Comparison of ENCODE assay signal across 5 worm cellular contexts in genomic region chrX:7500970-7501369, ce11.
TF ChIP-seq lines count a peak whose summit lies in the region.

Gene uggt-1, minus strand, starts transcription at chrX:7500982.

TF ChIP-seq in whole organism, L1 larva, 84 proteins besides CTCF, POLR2A, EP300 and RAD21 (continues in another document):
- TF ChIP-seq efl-1 (optimal IDR thresholded peaks at IDR 0.05; lab: Kevin White, UChicago) = peak; percentile 73 to 76
- peak; percentile 65 to 95 for TF ChIP-seq efl-1 (GFP tag; optimal IDR thresholded peaks at IDR 0.05 in 1 of 2; lab: Kevin White, UChicago)
- no peak for TF ChIP-seq ceh-63 (GFP tag; optimal IDR thresholded peaks at IDR 0.05; lab: Kevin White, UChicago)
- no peak for TF ChIP-seq ceh-90 (tag; optimal IDR thresholded peaks at IDR 0.05; lab: Kevin White, UChicago)
- TF ChIP-seq jun-1 (tag; optimal IDR thresholded peaks at IDR 0.05; lab: Kevin White, UChicago) = peak; percentile 85
- TF ChIP-seq nhr-19 (GFP tag; conservative IDR thresholded peaks at IDR 0.05; lab: Robert Waterston, UW) = peak; percentile 86
- peak; percentile 96 for TF ChIP-seq nhr-71 (tag; optimal IDR thresholded peaks at IDR 0.05; lab: Kevin White, UChicago)
- peak; percentile 44 for TF ChIP-seq C04F5.9 (tag; optimal IDR thresholded peaks at IDR 0.05; lab: Kevin White, UChicago)
- peak; percentile 81 for TF ChIP-seq fos-1 (tag; optimal IDR thresholded peaks at IDR 0.05; lab: Kevin White, UChicago)
- peak; percentile 67 for TF ChIP-seq mef-2 (tag; optimal IDR thresholded peaks at IDR 0.05; lab: Kevin White, UChicago)
- TF ChIP-seq nhr-85 (tag; lab: Kevin White, UChicago) = peak; percentile 88
- peak; percentile 78 for TF ChIP-seq grh-1 (GFP tag; IDR thresholded peaks at IDR 0.05; lab: Robert Waterston, UW)
- no peak for TF ChIP-seq pag-3 (tag; optimal IDR thresholded peaks at IDR 0.05; lab: Kevin White, UChicago; ENCODE audit: borderline replicate concordance, insufficient read depth)
- no peak for TF ChIP-seq alr-1 (tag; optimal IDR thresholded peaks at IDR 0.05; lab: Kevin White, UChicago; ENCODE audit: borderline replicate concordance)
- peak; percentile 99 for TF ChIP-seq lin-14 (GFP tag; optimal IDR thresholded peaks at IDR 0.05; lab: Kevin White, UChicago)
- TF ChIP-seq nhr-77 (tag; optimal IDR thresholded peaks at IDR 0.05; lab: Kevin White, UChicago) = peak; percentile 87
- TF ChIP-seq nhr-28 (tag; optimal IDR thresholded peaks at IDR 0.05; lab: Kevin White, UChicago) = no peak
- TF ChIP-seq nhr-11 (tag; optimal IDR thresholded peaks at IDR 0.05; lab: Kevin White, UChicago) = peak; percentile 63

TF ChIP-seq in whole organism, L3 larva, 47 proteins besides CTCF, POLR2A, EP300 and RAD21 (continues in another document):
- TF ChIP-seq skn-1 (tag; optimal IDR thresholded peaks at IDR 0.05; lab: Kevin White, UChicago) = peak; percentile 72
- peak; percentile 45 for TF ChIP-seq elt-1 (tag; optimal IDR thresholded peaks at IDR 0.05; lab: Kevin White, UChicago)
- peak; percentile 40 for TF ChIP-seq egl-5 (tag; optimal IDR thresholded peaks at IDR 0.05; lab: Kevin White, UChicago)
- peak; percentile 92 for TF ChIP-seq nfya-1 (tag; optimal IDR thresholded peaks at IDR 0.05; lab: Kevin White, UChicago; ENCODE audit: insufficient read depth)
- TF ChIP-seq lsy-12 (tag; optimal IDR thresholded peaks at IDR 0.05; lab: Kevin White, UChicago) = peak; percentile 80
- TF ChIP-seq egl-27 (tag; optimal IDR thresholded peaks at IDR 0.05; lab: Kevin White, UChicago) = no peak
- peak; percentile 87 for TF ChIP-seq hmg-11 (tag; optimal IDR thresholded peaks at IDR 0.05; lab: Kevin White, UChicago)
- peak; percentile 63 for TF ChIP-seq nhr-25 (tag; optimal IDR thresholded peaks at IDR 0.05; lab: Kevin White, UChicago)
- TF ChIP-seq ZK546.5 (tag; optimal IDR thresholded peaks at IDR 0.05; lab: Kevin White, UChicago) = no peak
- TF ChIP-seq daf-12 (tag; optimal IDR thresholded peaks at IDR 0.05; lab: Kevin White, UChicago) = no peak
- TF ChIP-seq mml-1 (tag; optimal IDR thresholded peaks at IDR 0.05; lab: Kevin White, UChicago) = no peak
- peak; percentile 83 for TF ChIP-seq tbx-2 (tag; optimal IDR thresholded peaks at IDR 0.05; lab: Kevin White, UChicago)
- peak; percentile 81 for TF ChIP-seq elt-2 (tag; optimal IDR thresholded peaks at IDR 0.05; lab: Kevin White, UChicago)
- TF ChIP-seq aly-2 (tag; optimal IDR thresholded peaks at IDR 0.05; lab: Kevin White, UChicago) = no peak
- TF ChIP-seq fos-1 (tag; optimal IDR thresholded peaks at IDR 0.05; lab: Kevin White, UChicago) = peak; percentile 60
- TF ChIP-seq nhr-23 (tag; optimal IDR thresholded peaks at IDR 0.05; lab: Kevin White, UChicago) = peak; percentile 91
- TF ChIP-seq fkh-2 (tag; optimal IDR thresholded peaks at IDR 0.05; lab: Kevin White, UChicago) = no peak
- TF ChIP-seq ceh-9 (tag; optimal IDR thresholded peaks at IDR 0.05; lab: Kevin White, UChicago) = no peak
- peak; percentile 92 for TF ChIP-seq ceh-28 (tag; optimal IDR thresholded peaks at IDR 0.05; lab: Kevin White, UChicago)

TF ChIP-seq in whole organism, early embryonic, 17 proteins besides CTCF, POLR2A, EP300 and RAD21:
- TF ChIP-seq aly-1 (tag; optimal IDR thresholded peaks at IDR 0.05; lab: Kevin White, UChicago) (no peak), flt-1 (GFP tag; IDR thresholded peaks at IDR 0.05; lab: Robert Waterston, UW) (peak; percentile 26; the same call in 1 of the 2 replicates), ceh-36 (tag; optimal IDR thresholded peaks at IDR 0.05; lab: Kevin White, UChicago) (peak; percentile 64), hmg-4 (GFP tag; optimal IDR thresholded peaks at IDR 0.05; lab: Kevin White, UChicago) (peak; percentile 83), pes-1 (GFP tag; IDR thresholded peaks at IDR 0.05; lab: Robert Waterston, UW) (no peak), hmbx-1 (tag; optimal IDR thresholded peaks at IDR 0.05; lab: Kevin White, UChicago) (no peak), hnd-1 (tag; optimal IDR thresholded peaks at IDR 0.05; lab: Kevin White, UChicago) (no peak), tbx-37 (GFP tag; conservative IDR thresholded peaks at IDR 0.05; lab: Robert Waterston, UW) (no peak), tbx-11 (GFP tag; IDR thresholded peaks at IDR 0.05; lab: Robert Waterston, UW) (no peak), ets-7 (tag; optimal IDR thresholded peaks at IDR 0.05; lab: Kevin White, UChicago) (no peak), ceh-13 (GFP tag; optimal IDR thresholded peaks at IDR 0.05; lab: Kevin White, UChicago) (no peak), B0310.2 (tag; optimal IDR thresholded peaks at IDR 0.05; lab: Kevin White, UChicago) (no peak), ama-1 (optimal IDR thresholded peaks at IDR 0.05; lab: Kevin White, UChicago) (no peak), scrt-1 (GFP tag; IDR thresholded peaks at IDR 0.05; lab: Robert Waterston, UW) (no peak), tra-4 (tag; optimal IDR thresholded peaks at IDR 0.05; lab: Kevin White, UChicago) (no peak), F13C5.2 (tag; optimal IDR thresholded peaks at IDR 0.05; lab: Kevin White, UChicago) (peak; percentile 85), sea-1 (GFP tag; conservative IDR thresholded peaks at IDR 0.05; lab: Robert Waterston, UW) (peak; percentile 71)

TF ChIP-seq in whole organism, midembryonic, 9 proteins besides CTCF, POLR2A, EP300 and RAD21:
- TF ChIP-seq cog-1 (tag; optimal IDR thresholded peaks at IDR 0.05; lab: Kevin White, UChicago) = peak; percentile 78
- TF ChIP-seq tab-1 (GFP tag; IDR thresholded peaks at IDR 0.05; lab: Robert Waterston, UW) = 0 out of 2 replicates have a peak, but pooled peaks have one; percentile 46
- TF ChIP-seq T22C8.4 (GFP tag; IDR thresholded peaks at IDR 0.05; lab: Robert Waterston, UW) = no peak
- TF ChIP-seq med-1 (GFP tag; optimal IDR thresholded peaks at IDR 0.05; lab: Kevin White, UChicago; ENCODE audit: insufficient read depth) = peak; percentile 14
- TF ChIP-seq ztf-29 (GFP tag; IDR thresholded peaks at IDR 0.05; lab: Robert Waterston, UW) = no peak
- peak; percentile 57; the same call in 1 of the 2 replicates for TF ChIP-seq ztf-23 (GFP tag; IDR thresholded peaks at IDR 0.05; lab: Robert Waterston, UW)
- no peak for TF ChIP-seq klf-2 (GFP tag; conservative IDR thresholded peaks at IDR 0.05; lab: Robert Waterston, UW)
- TF ChIP-seq ref-1 (GFP tag; conservative IDR thresholded peaks at IDR 0.05; lab: Robert Waterston, UW) = no peak
- TF ChIP-seq flt-1 (GFP tag; IDR thresholded peaks at IDR 0.05; lab: Robert Waterston, UW) = peak; percentile 72

TF ChIP-seq in whole organism, young adult, 124 proteins besides CTCF, POLR2A, EP300 and RAD21 (continues in another document):
- TF ChIP-seq atf-7 (tag; optimal IDR thresholded peaks at IDR 0.05; lab: Kevin White, UChicago) (peak; percentile 88), B0261.1 (tag; optimal IDR thresholded peaks at IDR 0.05; lab: Kevin White, UChicago) (peak; percentile 7), ztf-6 (GFP tag; IDR thresholded peaks at IDR 0.05; lab: Robert Waterston, UW) (no peak), madf-10 (tag; optimal IDR thresholded peaks at IDR 0.05; lab: Kevin White, UChicago) (peak; percentile 71), K12H6.12 (tag; optimal IDR thresholded peaks at IDR 0.05; lab: Kevin White, UChicago) (peak; percentile 83), zfh-2 (GFP tag; conservative IDR thresholded peaks at IDR 0.05; lab: Robert Waterston, UW) (peak; percentile 91), ztf-22 (GFP tag; optimal IDR thresholded peaks at IDR 0.05; lab: Kevin White, UChicago) (no peak), ztf-18 (tag; optimal IDR thresholded peaks at IDR 0.05; lab: Kevin White, UChicago) (peak; percentile 96), egl-18 (GFP tag; IDR thresholded peaks at IDR 0.05; lab: Robert Waterston, UW) (0 out of 2 replicates have a peak, but pooled peaks have one; percentile 46), ZK185.1 (tag; optimal IDR thresholded peaks at IDR 0.05; lab: Kevin White, UChicago; ENCODE audit: poor library complexity, severe bottlenecking) (peak; percentile 88), sptf-2 (GFP tag; optimal IDR thresholded peaks at IDR 0.05; lab: Kevin White, UChicago) (peak; percentile 27), pha-4 (tag; optimal IDR thresholded peaks at IDR 0.05; lab: Kevin White, UChicago) (no peak), C17E4.6 (GFP tag; IDR thresholded peaks at IDR 0.05; lab: Robert Waterston, UW) (0 out of 2 replicates have a peak, but pooled peaks have one; percentile 33), Y67H2A.10 (GFP tag; conservative IDR thresholded peaks at IDR 0.05; lab: Robert Waterston, UW) (no peak), B0019.2 (GFP tag; conservative IDR thresholded peaks at IDR 0.05; lab: Robert Waterston, UW) (no peak), nfyb-1 (GFP tag; IDR thresholded peaks at IDR 0.05; lab: Robert Waterston, UW) (peak; percentile 54), die-1 (tag; optimal IDR thresholded peaks at IDR 0.05; lab: Kevin White, UChicago) (no peak), somi-1 (GFP tag; optimal IDR thresholded peaks at IDR 0.05; lab: Kevin White, UChicago) (peak; percentile 72), unc-62 (GFP tag; optimal IDR thresholded peaks at IDR 0.05; lab: Kevin White, UChicago) (peak; percentile 1), Y56A3A.18 (GFP tag; IDR thresholded peaks at IDR 0.05; lab: Robert Waterston, UW) (0 out of 2 replicates have a peak, but pooled peaks have one; percentile 69), mcd-1 (GFP tag; IDR thresholded peaks at IDR 0.05; lab: Robert Waterston, UW) (peak; percentile 75), mel-28 (tag; optimal IDR thresholded peaks at IDR 0.05; lab: Kevin White, UChicago; ENCODE audit: borderline replicate concordance) (no peak), hlh-12 (tag; optimal IDR thresholded peaks at IDR 0.05; lab: Kevin White, UChicago) (no peak), tlf-1 (GFP tag; optimal IDR thresholded peaks at IDR 0.05; lab: Kevin White, UChicago) (peak; percentile 31), rpc-1 (optimal IDR thresholded peaks at IDR 0.05; lab: Kevin White, UChicago) (no peak), rpc-1 (tag; optimal IDR thresholded peaks at IDR 0.05; lab: Kevin White, UChicago) (no peak), K11D2.4 (GFP tag; IDR thresholded peaks at IDR 0.05; lab: Robert Waterston, UW) (peak; percentile 84), lin-40 (tag; optimal IDR thresholded peaks at IDR 0.05; lab: Kevin White, UChicago) (peak; percentile 92), F37B4.10 (GFP tag; IDR thresholded peaks at IDR 0.05; lab: Robert Waterston, UW) (no peak), let-607 (tag; optimal IDR thresholded peaks at IDR 0.05; lab: Kevin White, UChicago) (peak; percentile 87), nhr-80 (tag; optimal IDR thresholded peaks at IDR 0.05; lab: Kevin White, UChicago) (peak; percentile 97), tbp1 (GFP tag; optimal IDR thresholded peaks at IDR 0.05; lab: Kevin White, UChicago) (peak; percentile 61), lag-1 (GFP tag; IDR thresholded peaks at IDR 0.05; lab: Robert Waterston, UW) (no peak), ekl-4 (GFP tag; IDR thresholded peaks at IDR 0.05; lab: Robert Waterston, UW) (0 out of 2 replicates have a peak, but pooled peaks have one; percentile 42), egrh-3 (GFP tag; IDR thresholded peaks at IDR 0.05; lab: Robert Waterston, UW) (no peak), hmg-1.2 (GFP tag; IDR thresholded peaks at IDR 0.05; lab: Robert Waterston, UW) (peak; percentile 63)

Comparison
In these comparisons a context has a peak if more than half of its experiments do, and no peak if none do; other contexts are left out.
1. Of the 8 proteins assayed by ChIP-seq in both whole organism, young adult and whole organism, L1 larva: peak only in whole organism, young adult: unc-62; only in whole organism, L1 larva: dpl-1, efl-1 and unc-130; in both: nhr-90; in neither: 1; mixed calls (peak in some experiments, not most) for 2.